Worm (Caenorhabditis elegans) whole organism, early embryonic: ENCODE data around the gene C11D2.4.

Experiments used
- ama-1 ChIP-seq: fragments of 150-350 bp; optimal IDR thresholded peaks from 2 replicates; lab custom pipeline; 2014
- ets-7 ChIP-seq: sonication (generic microtip); optimal IDR thresholded peaks from 2 replicates; lab custom pipeline; 2016; ENCODE audit warnings: missing genotype, missing genetic modification characterization, missing compliant biosample characterization
- flt-1 ChIP-seq: fragments of 200-800 bp; sonication (Bioruptor generic); IDR thresholded peaks from 2 replicates; pipeline ENCODE4 v1.3.6; 2022; ENCODE audit warnings: missing genetic modification characterization, missing compliant biosample characterization
- pes-1 ChIP-seq: fragments of 200-800 bp; sonication (Bioruptor generic); IDR thresholded peaks from 2 replicates; pipeline ENCODE4 v1.3.6; 2022; ENCODE audit warnings: missing genetic modification reagents, missing genetic modification characterization, missing compliant biosample characterization
- scrt-1 ChIP-seq: fragments of 200-800 bp; sonication (Bioruptor generic); IDR thresholded peaks from 2 replicates; pipeline ENCODE4 v1.3.6; 2022; ENCODE audit warnings: missing genetic modification characterization, missing compliant biosample characterization
- sea-1 ChIP-seq: fragments of 200-800 bp; sonication (Bioruptor generic); conservative IDR thresholded peaks from 2 replicates; pipeline ENCODE4 v1.3.6; 2022; ENCODE audit warnings: missing genetic modification characterization, missing compliant biosample characterization
- tbx-37 ChIP-seq: fragments of 200-800 bp; sonication (Bioruptor generic); conservative IDR thresholded peaks from 2 replicates; pipeline ENCODE4 v1.3.6; 2022; ENCODE audit warnings: missing genetic modification reagents, missing genetic modification characterization, missing compliant biosample characterization
- tra-4 ChIP-seq: sonication (generic microtip); optimal IDR thresholded peaks from 2 replicates; lab custom pipeline; 2017; ENCODE audit warnings: missing genetic modification characterization, missing compliant biosample characterization

- no peak for TF ChIP-seq flt-1
- TF ChIP-seq ets-7 (tag; lab: Kevin White, UChicago) = no peak
- TF ChIP-seq ama-1 (lab: Kevin White, UChicago) = no peak
- no peak for TF ChIP-seq sea-1
- TF ChIP-seq tra-4 (tag; lab: Kevin White, UChicago) = no peak
- TF ChIP-seq scrt-1 (GFP tag; lab: Robert Waterston, UW) = no peak
- TF ChIP-seq pes-1 (GFP tag; lab: Robert Waterston, UW) = no peak
- TF ChIP-seq tbx-37 (GFP tag; lab: Robert Waterston, UW) = no peak
These were observed 1.5 kb downstream of the C11D2.4 start, which contains the start of gene C11D2.7 for ce11 chrIV:6155296-6155695.
